Fruit fly (Drosophila melanogaster) whole organism, embryonic: ENCODE measurements around the gene CG1074.

Experiments
- BEAF-32 ChIP-seq: fragments of 200-800 bp; sonication (Bioruptor generic); optimal IDR thresholded peaks from 3 replicates; lab custom pipeline; 2017; ENCODE audit warnings: missing biosample characterization, missing genetic modification characterization, mild to moderate bottlenecking, moderate library complexity, missing genetic modification reagents
- CG11247 ChIP-seq: fragments of 200-800 bp; sonication (Bioruptor generic); IDR thresholded peaks from 2 replicates; pipeline ENCODE4 v1.3.6; 2022; ENCODE audit warnings: missing biosample characterization, missing genetic modification characterization
- CG1233 ChIP-seq: fragments of 200-800 bp; sonication (Bioruptor generic); optimal IDR thresholded peaks from 4 replicates; lab custom pipeline; 2018; ENCODE audit warnings: missing biosample characterization, mild to moderate bottlenecking, missing genetic modification characterization
- CG13424 ChIP-seq: fragments of 200-800 bp; sonication (Bioruptor generic); optimal IDR thresholded peaks from 2 replicates; lab custom pipeline; 2019; ENCODE audit warnings: missing biosample characterization, mild to moderate bottlenecking, missing genetic modification characterization, moderate library complexity
- CG15479 ChIP-seq: fragments of 200-800 bp; sonication (Bioruptor generic); optimal IDR thresholded peaks from 3 replicates; lab custom pipeline; 2019; ENCODE audit warnings: missing biosample characterization, mild to moderate bottlenecking, missing genetic modification characterization, moderate library complexity
- CG17361 ChIP-seq: fragments of 200-800 bp; sonication (Bioruptor generic); IDR thresholded peaks from 3 replicates; pipeline ENCODE4 v1.3.6; 2022; ENCODE audit warnings: missing biosample characterization, missing genetic modification characterization
- CG2116 ChIP-seq: fragments of 200-800 bp; sonication (Bioruptor generic); optimal IDR thresholded peaks from 3 replicates; lab custom pipeline; 2018; ENCODE audit warnings: missing biosample characterization, mild to moderate bottlenecking, missing genetic modification characterization
- CG2889 ChIP-seq: fragments of 200-800 bp; sonication (Bioruptor generic); IDR thresholded peaks from 3 replicates; pipeline ENCODE4 v1.3.6; 2022; ENCODE audit warnings: missing biosample characterization, missing genetic modification characterization
- CG30403 ChIP-seq: fragments of 200-800 bp; sonication (Bioruptor generic); optimal IDR thresholded peaks from 3 replicates; lab custom pipeline; 2016; ENCODE audit warnings: missing biosample characterization, missing genetic modification characterization
- CG4730 ChIP-seq: fragments of 200-800 bp; sonication (Bioruptor generic); IDR thresholded peaks from 2 replicates; pipeline ENCODE4 v1.3.6; 2022; ENCODE audit warnings: missing biosample characterization, missing genetic modification characterization
- CG5180 ChIP-seq: fragments of 200-800 bp; sonication (Bioruptor generic); optimal IDR thresholded peaks from 3 replicates; lab custom pipeline; 2017; ENCODE audit warnings: missing biosample characterization, missing genetic modification characterization, mild to moderate bottlenecking, moderate library complexity, missing genetic modification reagents
- CG6813 ChIP-seq: fragments of 200-800 bp; sonication (Bioruptor generic); optimal IDR thresholded peaks from 2 replicates; lab custom pipeline; 2017; ENCODE audit warnings: missing biosample characterization, missing genetic modification characterization, mild to moderate bottlenecking, moderate library complexity, missing genetic modification reagents
- CG7839 ChIP-seq: fragments of 200-800 bp; sonication (Bioruptor generic); optimal IDR thresholded peaks from 3 replicates; lab custom pipeline; 2018; ENCODE audit warnings: missing biosample characterization, mild to moderate bottlenecking, missing genetic modification characterization, moderate library complexity
- CG9817 ChIP-seq: fragments of 200-800 bp; sonication (Bioruptor generic); optimal IDR thresholded peaks from 2 replicates; lab custom pipeline; 2018; ENCODE audit warnings: missing biosample characterization, mild to moderate bottlenecking, missing genetic modification characterization, moderate library complexity
- CG9932 ChIP-seq: fragments of 200-800 bp; sonication (Bioruptor generic); IDR thresholded peaks from 2 replicates; pipeline ENCODE4 v1.3.6; 2022; ENCODE audit warnings: missing biosample characterization, missing genetic modification characterization
- Doc3 ChIP-seq: fragments of 200-800 bp; sonication (Bioruptor generic); IDR thresholded peaks from 3 replicates; pipeline ENCODE4 v1.3.6; 2022; ENCODE audit warnings: missing biosample characterization, missing genetic modification characterization; ENCODE audit not compliant: partially characterized antibody
- E2f1 ChIP-seq: fragments of 200-800 bp; sonication (Bioruptor generic); IDR thresholded peaks from 2 replicates; pipeline ENCODE4 v1.3.6; 2022; ENCODE audit warnings: missing biosample characterization, missing genetic modification characterization
- Ets97D ChIP-seq: fragments of 200-800 bp; sonication (Bioruptor generic); optimal IDR thresholded peaks from 3 replicates; lab custom pipeline; 2016; ENCODE audit warnings: missing biosample characterization, missing genetic modification characterization
- Jarid2 ChIP-seq: fragments of 200-800 bp; sonication (Bioruptor generic); optimal IDR thresholded peaks from 3 replicates; lab custom pipeline; 2017; ENCODE audit warnings: mild to moderate bottlenecking, missing biosample characterization, missing genetic modification reagents, missing genetic modification characterization
- Kr ChIP-seq: fragments of 200-800 bp; sonication (Bioruptor generic); optimal IDR thresholded peaks from 2 replicates; lab custom pipeline; 2017; ENCODE audit warnings: missing biosample characterization, mild to moderate bottlenecking, missing genetic modification characterization
- Lpt ChIP-seq: fragments of >200 bp; optimal IDR thresholded peaks from 2 replicates; lab custom pipeline; 2018; ENCODE audit warnings: missing biosample characterization, missing genetic modification characterization
- MBD-R2 ChIP-seq: fragments of 200-800 bp; sonication (Bioruptor generic); IDR thresholded peaks from 2 replicates; pipeline ENCODE4 v1.3.6; 2022; ENCODE audit warnings: missing biosample characterization, missing genetic modification characterization
- Ravus ChIP-seq: fragments of 200-800 bp; sonication (Bioruptor generic); IDR thresholded peaks from 2 replicates; pipeline ENCODE4 v1.3.6; 2022; ENCODE audit warnings: missing biosample characterization, missing genetic modification characterization
- Scr ChIP-seq: fragments of 200-800 bp; sonication (Bioruptor generic); IDR thresholded peaks from 2 replicates; pipeline ENCODE4 v1.3.6; 2022; ENCODE audit warnings: missing biosample characterization, missing genetic modification characterization; ENCODE audit not compliant: partially characterized antibody
- Tbp ChIP-seq: fragments of >200 bp; optimal IDR thresholded peaks from 2 replicates; lab custom pipeline; 2018; ENCODE audit warnings: missing biosample characterization, missing genetic modification characterization
- YL-1 ChIP-seq: fragments of 200-800 bp; sonication (Bioruptor generic); optimal IDR thresholded peaks from 3 replicates; lab custom pipeline; 2017; ENCODE audit warnings: missing biosample characterization, mild to moderate bottlenecking, missing genetic modification characterization
- ash1 ChIP-seq: fragments of 200-800 bp; sonication (Bioruptor generic); optimal IDR thresholded peaks from 2 replicates; lab custom pipeline; 2018; ENCODE audit warnings: missing biosample characterization, mild to moderate bottlenecking, missing genetic modification characterization
- bab2 ChIP-seq: fragments of 200-800 bp; sonication (Bioruptor generic); optimal IDR thresholded peaks from 2 replicates; lab custom pipeline; 2016; ENCODE audit warnings: missing biosample characterization, missing genetic modification characterization
- bigmax ChIP-seq: fragments of 200-800 bp; sonication (Bioruptor generic); optimal IDR thresholded peaks from 2 replicates; lab custom pipeline; 2018; ENCODE audit warnings: missing biosample characterization, mild to moderate bottlenecking, missing genetic modification characterization
- cas ChIP-seq: fragments of 200-800 bp; sonication (Bioruptor generic); IDR thresholded peaks from 2 replicates; pipeline ENCODE4 v1.3.6; 2022; ENCODE audit warnings: missing biosample characterization, missing genetic modification characterization
- cato ChIP-seq: fragments of 200-800 bp; sonication (Bioruptor generic); optimal IDR thresholded peaks from 2 replicates; lab custom pipeline; 2016; ENCODE audit warnings: missing biosample characterization, missing genetic modification characterization, borderline replicate concordance
- ci ChIP-seq: fragments of 200-800 bp; sonication (Bioruptor generic); IDR thresholded peaks from 3 replicates; pipeline ENCODE4 v1.3.6; 2022; ENCODE audit warnings: missing biosample characterization, missing genetic modification characterization
- corto ChIP-seq: fragments of 200-800 bp; sonication (Bioruptor generic); optimal IDR thresholded peaks from 2 replicates; lab custom pipeline; 2016; ENCODE audit warnings: missing biosample characterization, mild to moderate bottlenecking, missing genetic modification characterization, moderate library complexity
- dysf ChIP-seq: fragments of 200-800 bp; sonication (Bioruptor generic); IDR thresholded peaks from 3 replicates; pipeline ENCODE4 v1.3.6; 2022; ENCODE audit warnings: missing biosample characterization, missing genetic modification characterization
- gfzf ChIP-seq: fragments of 200-800 bp; sonication (Bioruptor generic); optimal IDR thresholded peaks from 2 replicates; lab custom pipeline; 2016; ENCODE audit warnings: missing biosample characterization, mild to moderate bottlenecking, missing genetic modification characterization, moderate library complexity
- inv ChIP-seq: fragments of 200-800 bp; sonication (Bioruptor generic); IDR thresholded peaks from 2 replicates; pipeline ENCODE4 v1.3.6; 2022; ENCODE audit warnings: missing biosample characterization, missing genetic modification characterization; ENCODE audit not compliant: partially characterized antibody
- jigr1 ChIP-seq: fragments of 200-800 bp; sonication (Bioruptor generic); IDR thresholded peaks from 3 replicates; pipeline ENCODE4 v1.3.6; 2022; ENCODE audit warnings: missing biosample characterization, missing genetic modification characterization
- mld ChIP-seq: fragments of 200-800 bp; sonication (Bioruptor generic); IDR thresholded peaks from 3 replicates; pipeline ENCODE4 v1.3.6; 2022; ENCODE audit warnings: missing biosample characterization, missing genetic modification characterization; ENCODE audit not compliant: partially characterized antibody
- sqz ChIP-seq: fragments of 200-800 bp; sonication (Bioruptor generic); optimal IDR thresholded peaks from 3 replicates; lab custom pipeline; 2018; ENCODE audit warnings: missing biosample characterization, mild to moderate bottlenecking, missing genetic modification characterization
- tna ChIP-seq: fragments of 200-800 bp; sonication (Bioruptor generic); IDR thresholded peaks from 2 replicates; pipeline ENCODE4 v1.3.6; 2022; ENCODE audit warnings: missing biosample characterization, missing genetic modification characterization; ENCODE audit not compliant: partially characterized antibody
- trem ChIP-seq: fragments of 200-800 bp; optimal IDR thresholded peaks from 3 replicates; lab custom pipeline; 2019; ENCODE audit warnings: missing biosample characterization, mild to moderate bottlenecking, missing genetic modification characterization, moderate library complexity
- vvl ChIP-seq: fragments of 200-800 bp; sonication (Bioruptor generic); IDR thresholded peaks from 2 replicates; pipeline ENCODE4 v1.3.6; 2022; ENCODE audit warnings: missing biosample characterization, missing genetic modification characterization
- z ChIP-seq: fragments of 200-800 bp; sonication (Bioruptor generic); IDR thresholded peaks from 3 replicates; pipeline ENCODE4 v1.3.6; 2022; ENCODE audit warnings: missing biosample characterization, missing genetic modification characterization
- zfh1 ChIP-seq: fragments of 200-800 bp; sonication (Bioruptor generic); IDR thresholded peaks from 3 replicates; pipeline ENCODE4 v1.3.6; 2022; ENCODE audit warnings: missing biosample characterization, missing genetic modification characterization

Gene CG1074

dm6 chr3R:4478220-4479037 is 44.7 kb downstream of the CG1074 start (continued):
- peak; percentile 90 for TF ChIP-seq bab2 (GFP tag; lab: Kevin White, UChicago)
- TF ChIP-seq CG2116 (GFP tag; lab: Kevin White, UChicago), result peak; percentile 41
- 0 out of 3 replicates have a peak, but pooled peaks have one; percentile 41 for TF ChIP-seq z (GFP tag; lab: Robert Waterston, UW)

- TF ChIP-seq CG11247 (GFP tag; lab: Robert Waterston, UW) (no peak), CG1233 (GFP tag; lab: Kevin White, UChicago) (no peak), cas (GFP tag; lab: Robert Waterston, UW) (no peak), vvl (GFP tag; lab: Robert Waterston, UW) (no peak), sqz (GFP tag; lab: Kevin White, UChicago) (no peak), MBD-R2 (peak; percentile 24; the same call in 1 of the 2 replicates), Doc3 (GFP tag; lab: Robert Waterston, UW) (peak; percentile 58), ci (GFP tag; lab: Robert Waterston, UW) (no peak), inv (GFP tag; lab: Robert Waterston, UW) (peak; percentile 75), BEAF-32 (peak; percentile 78), CG5180 (peak; percentile 99), Tbp (peak; percentile 99), CG30403 (GFP tag; lab: Kevin White, UChicago) (peak; percentile 14), CG2889 (GFP tag; lab: Robert Waterston, UW) (no peak), CG7839 (tag; lab: Kevin White, UChicago) (no peak), jigr1 (GFP tag; lab: Robert Waterston, UW) (no peak; the same call in 2 of the 3 replicates), cato (GFP tag; lab: Kevin White, UChicago) (no peak), dysf (GFP tag; lab: Robert Waterston, UW) (no peak), gfzf (peak; percentile 55), E2f1 (GFP tag; lab: Robert Waterston, UW) (no peak), CG13424 (no peak), Ravus (GFP tag; lab: Robert Waterston, UW) (no peak), CG6813 (no peak), Scr (GFP tag; lab: Robert Waterston, UW) (peak; percentile 77), CG17361 (peak; percentile 53; the same call in 2 of the 3 replicates), CG15479 (GFP tag; lab: Kevin White, UChicago) (no peak), CG9932 (GFP tag; lab: Robert Waterston, UW) (peak; percentile 23; the same call in 1 of the 2 replicates), bigmax (GFP tag; lab: Kevin White, UChicago) (no peak), corto (GFP tag; lab: Kevin White, UChicago) (peak; percentile 51), zfh1 (no peak), trem (tag; lab: Kevin White, UChicago) (peak; percentile 0), CG4730 (GFP tag; lab: Robert Waterston, UW) (no peak), Lpt (GFP tag; lab: Kevin White, UChicago) (no peak), Ets97D (GFP tag; lab: Kevin White, UChicago) (no peak), YL-1 (GFP tag; lab: Kevin White, UChicago) (no peak), tna (no peak; the same call in 1 of the 2 replicates), Jarid2 (no peak), Kr (no peak), mld (GFP tag; lab: Robert Waterston, UW) (no peak), ash1 (GFP tag; lab: Kevin White, UChicago) (no peak), CG9817 (no peak)
Observed at dm6 chr3R:4479038-4479988, 45.5 kb downstream of the CG1074 start, which contains the start of gene CG31523. Gene CG31523, minus strand, starts transcription at chr3R:4479207.
